Fruit fly (Drosophila melanogaster): ENCODE measurements around the gene CG5466.

CG5466 gene

dm6 chr3R:20617583-20617982 lies at the start of gene CG5466:
TSS of gene CG5466 (plus strand) at chr3R:20617883.
- TF ChIP-seq CG8478 (optimal IDR thresholded peaks at IDR 0.05) (no peak), CTCF (optimal IDR thresholded peaks at IDR 0.05) (no peak)

dm6 chr3R:20573326-20573725 lies 44.4 kb upstream of the CG5466 start:
- TF ChIP-seq CG8478 (optimal IDR thresholded peaks at IDR 0.05) (no peak), CTCF (optimal IDR thresholded peaks at IDR 0.05) (no peak)

dm6 chr3R:20574535-20574980 lies 43.1 kb upstream of the CG5466 start:
- TF ChIP-seq CTCF (optimal IDR thresholded peaks at IDR 0.05): no peak

dm6 chr3R:20576789-20577188 lies 40.9 kb upstream of the CG5466 start, which contains the start of the genes TFAM and CG5412:
TSS of gene TFAM (minus strand) at chr3R:20577010.
TSS of gene CG5412 (plus strand) at chr3R:20577053.
- TF ChIP-seq CG8478 (optimal IDR thresholded peaks at IDR 0.05) (no peak), CTCF (optimal IDR thresholded peaks at IDR 0.05) (peak in 1 of 2 experiments; percentile 31)

dm6 chr3R:20579816-20580215 lies 37.9 kb upstream of the CG5466 start, which contains the start of the genes EloB and Srp14:
TSS of gene EloB (minus strand) at chr3R:20579850.
TSS of gene Srp14 (plus strand) at chr3R:20580115.
- TF ChIP-seq CTCF (optimal IDR thresholded peaks at IDR 0.05) (no peak), CG8478 (optimal IDR thresholded peaks at IDR 0.05) (no peak)

- no peak for TF ChIP-seq CG8478 (optimal IDR thresholded peaks at IDR 0.05)
These were observed 36.3 kb upstream of the CG5466 start, which contains the start of gene CG34008 for dm6 chr3R:20581376-20581775. TSS of gene CG34008 (minus strand) at chr3R:20581522.

dm6 chr3R:20585566-20585965 lies 32.1 kb upstream of the CG5466 start, which contains the start of gene CG16953:
TSS of gene CG16953 (minus strand) at chr3R:20585833.
- TF ChIP-seq CG8478 (optimal IDR thresholded peaks at IDR 0.05) (no peak), CTCF (optimal IDR thresholded peaks at IDR 0.05) (no peak)

- TF ChIP-seq CG8478 (optimal IDR thresholded peaks at IDR 0.05): no peak
- TF ChIP-seq CTCF (optimal IDR thresholded peaks at IDR 0.05): no peak
These were observed 31.3 kb upstream of the CG5466 start for dm6 chr3R:20586409-20586808.

- TF ChIP-seq CG8478 (optimal IDR thresholded peaks at IDR 0.05): no peak
- no peak for TF ChIP-seq CTCF (optimal IDR thresholded peaks at IDR 0.05)
These were observed 29.8 kb upstream of the CG5466 start, which contains the start of gene Septin2 for dm6 chr3R:20587630-20588479. TSS of gene Septin2 (minus strand) at chr3R:20588356.

dm6 chr3R:20588480-20588785 lies 29.2 kb upstream of the CG5466 start, which contains the start of gene Srp72:
TSS of gene Srp72 (plus strand) at chr3R:20588711.
- TF ChIP-seq CTCF (optimal IDR thresholded peaks at IDR 0.05): no peak
- TF ChIP-seq CG8478 (optimal IDR thresholded peaks at IDR 0.05): no peak

- TF ChIP-seq CG8478 (optimal IDR thresholded peaks at IDR 0.05): no peak
- TF ChIP-seq CTCF (optimal IDR thresholded peaks at IDR 0.05): peak in 1 of 2 experiments; percentile 5
These were observed 24.9 kb upstream of the CG5466 start, which contains the start of the genes Pus1 and bon for dm6 chr3R:20592517-20593462. TSS of gene Pus1 (minus strand) at chr3R:20592671. TSS of gene bon (plus strand) at chr3R:20593139.

dm6 chr3R:20593463-20593838 lies 24.2 kb upstream of the CG5466 start:
- TF ChIP-seq CTCF (optimal IDR thresholded peaks at IDR 0.05) (no peak), CG8478 (optimal IDR thresholded peaks at IDR 0.05) (no peak)

- TF ChIP-seq CTCF (optimal IDR thresholded peaks at IDR 0.05) (no peak), CG8478 (optimal IDR thresholded peaks at IDR 0.05) (no peak)
These were observed 23.2 kb upstream of the CG5466 start for dm6 chr3R:20594194-20595144.
